Fruit fly (Drosophila melanogaster) whole organism, embryonic: ENCODE data around the gene CG31808.
A peak's percentile ranks its signal among the peaks of the same experiment; 100 is the strongest.

Experiments
- Adf1 ChIP-seq: fragments of 200-800 bp; sonication (Bioruptor generic); IDR thresholded peaks from 2 replicates; pipeline ENCODE4 v1.3.6; 2022; ENCODE audit warnings: missing biosample characterization, missing genetic modification characterization
- Bdp1 ChIP-seq: fragments of 200-800 bp; sonication (Bioruptor generic); optimal IDR thresholded peaks from 3 replicates; lab custom pipeline; 2016; ENCODE audit warnings: missing biosample characterization, missing genetic modification characterization
- BtbVII ChIP-seq: fragments of 200-800 bp; sonication (Bioruptor generic); optimal IDR thresholded peaks from 3 replicates; lab custom pipeline; 2017; ENCODE audit warnings: missing biosample characterization, mild to moderate bottlenecking, missing genetic modification characterization
- C15 ChIP-seq: fragments of 200-800 bp; sonication (Bioruptor generic); IDR thresholded peaks from 3 replicates; pipeline ENCODE4 v1.3.6; 2022; ENCODE audit warnings: missing biosample characterization, missing genetic modification characterization
- CG12219 ChIP-seq: fragments of 200-800 bp; sonication (Bioruptor generic); optimal IDR thresholded peaks from 3 replicates; lab custom pipeline; 2018; ENCODE audit warnings: missing biosample characterization, mild to moderate bottlenecking, missing genetic modification characterization
- CG13287 ChIP-seq: fragments of 200-800 bp; sonication (Bioruptor generic); IDR thresholded peaks from 2 replicates; pipeline ENCODE4 v1.3.6; 2022; ENCODE audit warnings: missing biosample characterization, missing genetic modification characterization; ENCODE audit not compliant: partially characterized antibody
- CG13424 ChIP-seq: fragments of 200-800 bp; sonication (Bioruptor generic); optimal IDR thresholded peaks from 2 replicates; lab custom pipeline; 2019; ENCODE audit warnings: missing biosample characterization, mild to moderate bottlenecking, missing genetic modification characterization, moderate library complexity
- CG13894 ChIP-seq: fragments of 200-800 bp; sonication (Bioruptor generic); optimal IDR thresholded peaks from 3 replicates; lab custom pipeline; 2018; ENCODE audit warnings: missing biosample characterization, mild to moderate bottlenecking, missing genetic modification characterization, moderate library complexity
- CG15011 ChIP-seq: fragments of 200-800 bp; sonication (Bioruptor generic); optimal IDR thresholded peaks from 3 replicates; lab custom pipeline; 2018; ENCODE audit warnings: missing biosample characterization, mild to moderate bottlenecking, missing genetic modification characterization
- CG15269 ChIP-seq: fragments of 200-800 bp; sonication (Bioruptor generic); optimal IDR thresholded peaks from 2 replicates; lab custom pipeline; 2018; ENCODE audit warnings: missing biosample characterization, mild to moderate bottlenecking, missing genetic modification characterization, moderate library complexity
- CG17802 ChIP-seq: fragments of 200-800 bp; sonication (Bioruptor generic); optimal IDR thresholded peaks from 2 replicates; lab custom pipeline; 2018; ENCODE audit warnings: missing biosample characterization, mild to moderate bottlenecking, missing genetic modification characterization, moderate library complexity
- CG1792 ChIP-seq: fragments of 200-800 bp; sonication (Bioruptor generic); optimal IDR thresholded peaks from 2 replicates; lab custom pipeline; 2016; ENCODE audit warnings: missing biosample characterization, missing genetic modification characterization
- CG3163 ChIP-seq: fragments of 200-800 bp; sonication (Bioruptor generic); optimal IDR thresholded peaks from 3 replicates; lab custom pipeline; 2016; ENCODE audit warnings: missing biosample characterization, missing genetic modification characterization
- CG34376 ChIP-seq: fragments of 200-800 bp; sonication (Bioruptor generic); optimal IDR thresholded peaks from 2 replicates; lab custom pipeline; 2018; ENCODE audit warnings: missing biosample characterization, mild to moderate bottlenecking, missing genetic modification characterization
- CG4424 ChIP-seq: fragments of 200-800 bp; sonication (Bioruptor generic); optimal IDR thresholded peaks from 3 replicates; lab custom pipeline; 2016; ENCODE audit warnings: missing biosample characterization, missing genetic modification characterization
- CG6683 ChIP-seq: fragments of 200-800 bp; sonication (Bioruptor generic); optimal IDR thresholded peaks from 2 replicates; lab custom pipeline; 2017; ENCODE audit warnings: missing biosample characterization, mild to moderate bottlenecking, missing genetic modification characterization, missing genetic modification reagents
- CG7839 ChIP-seq: fragments of 200-800 bp; sonication (Bioruptor generic); optimal IDR thresholded peaks from 3 replicates; lab custom pipeline; 2018; ENCODE audit warnings: missing biosample characterization, mild to moderate bottlenecking, missing genetic modification characterization, moderate library complexity
- CG9727 ChIP-seq: fragments of 200-800 bp; sonication (Bioruptor generic); optimal IDR thresholded peaks from 3 replicates; lab custom pipeline; 2017; ENCODE audit warnings: missing biosample characterization, mild to moderate bottlenecking, missing genetic modification characterization
- CG9876 ChIP-seq: fragments of 200-800 bp; sonication (Bioruptor generic); optimal IDR thresholded peaks from 2 replicates; lab custom pipeline; 2016; ENCODE audit warnings: missing biosample characterization, missing genetic modification characterization
- CkIIα-i1 ChIP-seq: fragments of 200-800 bp; sonication (Bioruptor generic); IDR thresholded peaks from 2 replicates; pipeline ENCODE4 v1.3.6; 2022; ENCODE audit warnings: missing biosample characterization, missing genetic modification characterization
- Doc2 ChIP-seq: fragments of 200-800 bp; sonication (Bioruptor generic); IDR thresholded peaks from 2 replicates; pipeline ENCODE4 v1.3.6; 2022; ENCODE audit warnings: missing biosample characterization, missing genetic modification characterization
- ERR ChIP-seq: fragments of 200-800 bp; sonication (Bioruptor generic); optimal IDR thresholded peaks from 2 replicates; lab custom pipeline; 2016; ENCODE audit warnings: missing biosample characterization, missing genetic modification characterization
- HmgZ ChIP-seq: fragments of 200-800 bp; sonication (Bioruptor generic); optimal IDR thresholded peaks from 2 replicates; lab custom pipeline; 2018; ENCODE audit warnings: missing biosample characterization, mild to moderate bottlenecking, missing genetic modification characterization
- Hr78 ChIP-seq, 2 experiments: fragments of 200-800 bp in 1 of 2; fragments of >200 bp in 1 of 2; sonication (Bioruptor generic) in 1 of 2; optimal IDR thresholded peaks; 2 replicates each; lab custom pipeline; 2017 to 2019; ENCODE audit warnings: missing biosample characterization in 2 of 2, missing genetic modification characterization in 2 of 2, mild to moderate bottlenecking in 1 of 2, moderate library complexity in 1 of 2
- Nf-YA ChIP-seq: fragments of 200-800 bp; sonication (Bioruptor generic); IDR thresholded peaks from 2 replicates; pipeline ENCODE4 v1.3.6; 2022; ENCODE audit warnings: missing biosample characterization, missing genetic modification characterization
- Pdp1 ChIP-seq, 2 experiments: fragments of 200-800 bp; sonication (Bioruptor generic); optimal IDR thresholded peaks; 3 replicates each; lab custom pipeline; 2016; ENCODE audit warnings: missing biosample characterization in 2 of 2, missing genetic modification characterization in 2 of 2, mild to moderate bottlenecking in 1 of 2, moderate library complexity in 1 of 2
- Rfx ChIP-seq: fragments of 200-800 bp; sonication (Bioruptor generic); IDR thresholded peaks from 2 replicates; pipeline ENCODE4 v1.3.6; 2022; ENCODE audit warnings: missing biosample characterization, missing genetic modification characterization
- Spps ChIP-seq: fragments of 200-800 bp; sonication (Bioruptor generic); optimal IDR thresholded peaks from 2 replicates; lab custom pipeline; 2018; ENCODE audit warnings: missing biosample characterization, mild to moderate bottlenecking, missing genetic modification characterization
- Sry-β ChIP-seq: fragments of 200-800 bp; sonication (Bioruptor generic); optimal IDR thresholded peaks from 2 replicates; lab custom pipeline; 2018; ENCODE audit warnings: missing biosample characterization, mild to moderate bottlenecking, missing genetic modification characterization, moderate library complexity
- Ssrp ChIP-seq: fragments of 200-800 bp; sonication (Bioruptor generic); optimal IDR thresholded peaks from 2 replicates; lab custom pipeline; 2018; ENCODE audit warnings: missing biosample characterization, mild to moderate bottlenecking, missing genetic modification characterization, moderate library complexity
- Taf1 ChIP-seq: fragments of 200-800 bp; sonication (Bioruptor generic); IDR thresholded peaks from 2 replicates; pipeline ENCODE4 v1.3.6; 2022; ENCODE audit warnings: missing biosample characterization, missing genetic modification characterization
- bab2 ChIP-seq: fragments of 200-800 bp; sonication (Bioruptor generic); optimal IDR thresholded peaks from 2 replicates; lab custom pipeline; 2016; ENCODE audit warnings: missing biosample characterization, missing genetic modification characterization
- bcd ChIP-seq: fragments of 200-800 bp; sonication (Bioruptor generic); optimal IDR thresholded peaks from 2 replicates; lab custom pipeline; 2017; ENCODE audit warnings: missing biosample characterization, mild to moderate bottlenecking, missing genetic modification characterization
- btn ChIP-seq: fragments of 200-800 bp; sonication (Bioruptor generic); optimal IDR thresholded peaks from 2 replicates; lab custom pipeline; 2016; ENCODE audit warnings: missing biosample characterization, missing genetic modification characterization
- cas ChIP-seq: fragments of 200-800 bp; sonication (Bioruptor generic); IDR thresholded peaks from 2 replicates; pipeline ENCODE4 v1.3.6; 2022; ENCODE audit warnings: missing biosample characterization, missing genetic modification characterization
- corto ChIP-seq: fragments of 200-800 bp; sonication (Bioruptor generic); optimal IDR thresholded peaks from 2 replicates; lab custom pipeline; 2016; ENCODE audit warnings: missing biosample characterization, mild to moderate bottlenecking, missing genetic modification characterization, moderate library complexity
- crc ChIP-seq: fragments of 200-800 bp; sonication (Bioruptor generic); optimal IDR thresholded peaks from 2 replicates; lab custom pipeline; 2016; ENCODE audit warnings: missing biosample characterization, missing genetic modification characterization
- hbn ChIP-seq: fragments of 200-800 bp; sonication (Bioruptor generic); IDR thresholded peaks from 2 replicates; pipeline ENCODE4 v1.3.6; 2022; ENCODE audit warnings: missing biosample characterization, missing genetic modification characterization; ENCODE audit not compliant: partially characterized antibody
- her ChIP-seq: fragments of 200-800 bp; sonication (Bioruptor generic); optimal IDR thresholded peaks from 2 replicates; lab custom pipeline; 2016; ENCODE audit warnings: missing biosample characterization, missing genetic modification characterization
- ken ChIP-seq: fragments of 200-800 bp; sonication (Bioruptor generic); IDR thresholded peaks from 3 replicates; pipeline ENCODE4 v1.3.6; 2022; ENCODE audit warnings: missing biosample characterization, missing genetic modification characterization
- mam ChIP-seq: fragments of 200-800 bp; sonication (Bioruptor generic); optimal IDR thresholded peaks from 3 replicates; lab custom pipeline; 2016; ENCODE audit warnings: missing biosample characterization, missing genetic modification characterization
- p53 ChIP-seq: fragments of 200-800 bp; sonication (Bioruptor generic); optimal IDR thresholded peaks from 2 replicates; lab custom pipeline; 2016; ENCODE audit warnings: missing biosample characterization, missing genetic modification characterization
- pum ChIP-seq: fragments of 200-800 bp; sonication (Bioruptor generic); optimal IDR thresholded peaks from 2 replicates; lab custom pipeline; 2016; ENCODE audit warnings: missing biosample characterization, missing genetic modification characterization
- sd ChIP-seq: fragments of 200-800 bp; sonication (Bioruptor generic); optimal IDR thresholded peaks from 3 replicates; lab custom pipeline; 2018; ENCODE audit warnings: missing biosample characterization, mild to moderate bottlenecking, missing genetic modification characterization, moderate library complexity
- sens ChIP-seq: fragments of 200-800 bp; sonication (Bioruptor generic); peaks from one replicate; lab custom pipeline; 2016; ENCODE audit warnings: missing biosample characterization, missing genetic modification characterization
- shn ChIP-seq: fragments of 200-800 bp; sonication (Bioruptor generic); optimal IDR thresholded peaks from 3 replicates; lab custom pipeline; 2016; ENCODE audit warnings: missing biosample characterization, missing genetic modification characterization
- sisA ChIP-seq: fragments of 200-800 bp; sonication (Bioruptor generic); IDR thresholded peaks from 2 replicates; pipeline ENCODE4 v1.3.6; 2022; ENCODE audit warnings: missing biosample characterization, missing genetic modification characterization
- tap ChIP-seq: fragments of 200-800 bp; optimal IDR thresholded peaks from 3 replicates; lab custom pipeline; 2019; ENCODE audit warnings: missing biosample characterization, mild to moderate bottlenecking, missing genetic modification characterization, moderate library complexity
- toy ChIP-seq: fragments of 200-800 bp; sonication (Bioruptor generic); IDR thresholded peaks from 2 replicates; pipeline ENCODE4 v1.3.6; 2022; ENCODE audit warnings: missing biosample characterization, missing genetic modification characterization
- tup ChIP-seq: fragments of 200-800 bp; sonication (Bioruptor generic); optimal IDR thresholded peaks from 2 replicates; lab custom pipeline; 2016; ENCODE audit warnings: missing biosample characterization, mild to moderate bottlenecking, missing genetic modification characterization, moderate library complexity
- usp ChIP-seq: fragments of >200 bp; optimal IDR thresholded peaks from 2 replicates; lab custom pipeline; 2017; ENCODE audit warnings: missing biosample characterization, missing genetic modification characterization

CG31808 gene

DNA sequence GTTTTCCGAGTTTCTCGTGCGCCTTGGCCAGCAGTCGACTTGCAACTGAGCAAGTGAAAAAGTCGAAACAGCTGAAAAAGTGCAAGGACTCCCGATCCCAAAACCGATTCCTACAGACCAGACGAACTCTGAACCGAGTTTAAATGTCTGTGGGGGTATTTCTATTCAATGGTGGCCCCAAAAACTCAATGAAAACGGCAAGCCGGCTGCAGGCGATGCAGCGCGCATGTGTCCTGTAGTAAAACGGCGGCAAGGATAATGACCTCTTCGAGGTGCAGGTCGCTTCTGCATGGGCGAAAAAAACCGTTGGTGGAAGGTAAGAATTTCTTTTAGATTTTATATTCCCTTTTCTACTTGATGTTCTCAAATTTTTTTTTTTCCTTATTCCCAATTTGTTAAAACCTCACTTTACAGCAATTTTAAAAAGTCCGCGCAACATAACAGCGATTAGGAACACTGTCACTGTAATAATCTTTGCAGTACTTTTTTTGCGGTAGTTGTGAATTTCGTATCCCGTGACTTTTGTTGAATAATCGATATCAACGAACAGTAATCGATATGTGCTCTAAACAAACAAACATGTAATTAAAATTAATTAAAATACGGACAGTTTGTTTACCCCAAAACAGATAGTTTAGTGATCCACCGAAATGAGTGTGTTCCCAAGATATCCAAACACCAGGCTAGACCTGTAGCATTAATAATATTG, 39.2 kb downstream of the CG31808 start, which contains the start of the genes Trpgamma and her (continued):
- no peak for TF ChIP-seq bab2
- no peak for TF ChIP-seq toy
- no peak for TF ChIP-seq p53 (GFP tag; lab: Kevin White, UChicago)
- TF ChIP-seq sisA (GFP tag; lab: Robert Waterston, UW), result no peak
- no peak for TF ChIP-seq tap
- TF ChIP-seq CG13894 (tag; lab: Kevin White, UChicago), result no peak
- TF ChIP-seq CkIIα-i1 (GFP tag; lab: Robert Waterston, UW), result no peak
- TF ChIP-seq Doc2 (GFP tag; lab: Robert Waterston, UW), result no peak
- no peak for TF ChIP-seq CG15011 (GFP tag; lab: Kevin White, UChicago)
- TF ChIP-seq usp (GFP tag; lab: Kevin White, UChicago), result no peak
- TF ChIP-seq corto (GFP tag; lab: Kevin White, UChicago), result no peak
- TF ChIP-seq cas (GFP tag; lab: Robert Waterston, UW), result no peak
- TF ChIP-seq CG13287 (GFP tag; lab: Robert Waterston, UW), result peak; percentile 97
- TF ChIP-seq CG7839 (tag; lab: Kevin White, UChicago), result no peak
- no peak for TF ChIP-seq tup
- peak; percentile 31 for TF ChIP-seq her (GFP tag; lab: Kevin White, UChicago)
- TF ChIP-seq CG34376 (GFP tag; lab: Kevin White, UChicago), result no peak
- TF ChIP-seq Ssrp, result no peak
- no peak for TF ChIP-seq Rfx
- no peak for TF ChIP-seq Nf-YA (GFP tag; lab: Robert Waterston, UW)
- TF ChIP-seq btn (GFP tag; lab: Kevin White, UChicago), result no peak
- TF ChIP-seq hbn (GFP tag; lab: Robert Waterston, UW), result peak; percentile 88
- peak; percentile 0 for TF ChIP-seq CG3163 (GFP tag; lab: Kevin White, UChicago)
- TF ChIP-seq BtbVII (GFP tag; lab: Kevin White, UChicago), result no peak
- peak; percentile 10 for TF ChIP-seq CG9727
- TF ChIP-seq Pdp1 (GFP tag; optimal IDR thresholded peaks at IDR 0.05; lab: Kevin White, UChicago), result no peak
- no peak for TF ChIP-seq CG13424 (tag; lab: Kevin White, UChicago)
- TF ChIP-seq ERR, result no peak
- no peak for TF ChIP-seq CG17802 (tag; lab: Kevin White, UChicago)
- no peak for TF ChIP-seq Adf1 (GFP tag; lab: Robert Waterston, UW)
- no peak for TF ChIP-seq CG4424
- no peak for TF ChIP-seq pum (GFP tag; lab: Kevin White, UChicago)
- TF ChIP-seq Taf1 (GFP tag; lab: Robert Waterston, UW), result no peak
- TF ChIP-seq sd, result no peak
- TF ChIP-seq C15 (GFP tag; lab: Robert Waterston, UW), result no peak
- TF ChIP-seq HmgZ (tag; lab: Kevin White, UChicago), result peak; percentile 72
- no peak for TF ChIP-seq crc (GFP tag; lab: Kevin White, UChicago)
- peak; percentile 83 for TF ChIP-seq sens (GFP tag; lab: Kevin White, UChicago)
- TF ChIP-seq Bdp1 (GFP tag; lab: Kevin White, UChicago), result no peak
- TF ChIP-seq bcd (GFP tag; lab: Kevin White, UChicago), result peak; percentile 18
- TF ChIP-seq CG6683 (GFP tag; lab: Kevin White, UChicago), result no peak
- TF ChIP-seq ken, result no peak
- no peak for TF ChIP-seq CG1792 (GFP tag; lab: Kevin White, UChicago)
- TF ChIP-seq Hr78 (GFP tag; optimal IDR thresholded peaks at IDR 0.05; lab: Kevin White, UChicago), result no peak
- no peak for TF ChIP-seq CG9876
- no peak for TF ChIP-seq Spps (tag; lab: Kevin White, UChicago)
- TF ChIP-seq shn (GFP tag; lab: Kevin White, UChicago), result no peak
- TF ChIP-seq Sry-β, result no peak
- TF ChIP-seq mam (GFP tag; lab: Kevin White, UChicago), result no peak
- no peak for TF ChIP-seq CG12219 (GFP tag; lab: Kevin White, UChicago)
- no peak for TF ChIP-seq CG15269 (tag; lab: Kevin White, UChicago)
